Fruit fly (Drosophila melanogaster) whole organism: ENCODE data around the gene CG14275.

Experiments used
- CG8478 ChIP-seq: fragments of >200 bp; optimal IDR thresholded peaks from 2 replicates; lab custom pipeline; 2018; ENCODE audit warnings: inconsistent platforms
- usp ChIP-seq: fragments of >200 bp; optimal IDR thresholded peaks from 2 replicates; lab custom pipeline; 2017; ENCODE audit warnings: missing biosample characterization, missing genetic modification characterization, mixed read lengths

dm6 chr2L:8290092-8290424 is 37.2 kb upstream of the CG14275 start:
- TF ChIP-seq CG8478 (lab: Kevin White, UChicago) (no peak), usp (GFP tag; lab: Kevin White, UChicago) (no peak)
